Worm (Caenorhabditis elegans): ENCODE measurements around the gene T06C12.11.

- no peak for TF ChIP-seq mel-28 (tag; optimal IDR thresholded peaks at IDR 0.05; ENCODE audit: borderline replicate concordance)
- TF ChIP-seq mes-4 (tag; optimal IDR thresholded peaks at IDR 0.05), result no peak
- no peak for TF ChIP-seq rcor-1 (GFP tag; IDR thresholded peaks at IDR 0.05)
- no peak for TF ChIP-seq lin-35 (GFP tag; optimal IDR thresholded peaks at IDR 0.05)
- no peak for TF ChIP-seq snpc-4 (GFP tag; optimal IDR thresholded peaks at IDR 0.05)
- TF ChIP-seq snpc-4 (tag; optimal IDR thresholded peaks at IDR 0.05), result no peak
- TF ChIP-seq unc-130 (GFP tag; optimal IDR thresholded peaks at IDR 0.05), result no peak
- no peak for TF ChIP-seq hlh-26 (GFP tag; conservative IDR thresholded peaks at IDR 0.05)
- TF ChIP-seq pha-4 (tag; optimal IDR thresholded peaks at IDR 0.05), result no peak
- no peak for TF ChIP-seq die-1 (tag; optimal IDR thresholded peaks at IDR 0.05)
- no peak for TF ChIP-seq F39B2.1 (GFP tag; IDR thresholded peaks at IDR 0.05)
- no peak for TF ChIP-seq unc-62 (GFP tag; optimal IDR thresholded peaks at IDR 0.05)
- TF ChIP-seq tbp1 (GFP tag; optimal IDR thresholded peaks at IDR 0.05), result no peak
- TF ChIP-seq nhr-90 (tag; optimal IDR thresholded peaks at IDR 0.05), result no peak
Measured at ce11 chrV:15891761-15892160, 1.0 kb upstream of the T06C12.11 start, which contains the start of gene T06C12.12.
